Fruit fly (Drosophila melanogaster): ENCODE data around the gene CG42680.

The CG42680 gene

DNA sequence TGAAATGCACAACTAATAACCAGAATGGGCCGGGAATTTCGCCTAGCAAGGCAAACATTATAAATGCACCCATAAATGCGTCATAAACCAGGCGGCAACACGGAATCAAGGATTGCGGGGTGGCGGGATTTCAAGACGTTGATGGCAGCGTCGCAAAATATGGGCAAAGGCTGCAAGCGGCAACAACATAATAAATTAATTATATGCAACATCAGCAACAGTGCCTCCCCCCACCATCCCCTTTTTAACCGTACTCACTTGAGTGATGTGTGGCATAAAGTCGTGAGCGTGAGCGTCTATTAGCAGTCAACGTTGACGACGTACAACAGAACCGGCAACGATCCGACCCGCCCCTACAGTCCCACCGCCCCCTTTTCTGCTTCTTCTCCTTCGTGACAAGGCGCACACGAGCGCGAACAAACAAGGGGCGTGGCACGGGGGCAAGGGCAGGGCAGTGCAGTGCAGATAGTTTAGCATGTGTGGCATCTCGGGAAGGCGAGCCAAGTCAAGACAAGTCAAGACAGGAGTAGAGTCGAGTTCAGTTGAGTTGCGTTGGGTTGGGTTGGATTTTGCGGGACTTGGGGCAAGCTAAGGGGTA lies 19.4 kb downstream of the CG42680 start:
- TF ChIP-seq noc (tag; optimal IDR thresholded peaks at IDR 0.05), result no peak

DNA sequence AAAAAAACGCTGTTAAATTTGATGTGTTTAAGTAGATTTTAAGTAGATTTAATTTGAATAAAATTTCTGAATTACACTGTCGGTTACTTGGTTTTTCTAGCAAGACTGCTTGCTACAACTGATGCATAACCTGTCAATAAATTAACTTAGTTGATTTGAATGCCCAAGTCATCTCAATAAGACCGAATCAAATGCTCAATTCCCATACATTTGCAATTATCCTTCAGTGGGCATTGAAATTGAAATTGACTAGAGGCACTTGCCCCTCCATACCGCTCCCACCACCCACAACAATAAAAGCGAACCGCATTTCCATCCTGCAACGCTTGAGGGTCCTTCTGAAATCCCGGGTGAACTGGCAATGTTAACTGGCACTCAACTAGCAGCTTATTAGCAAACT lies 24.4 kb downstream of the CG42680 start, which contains the start of gene CG3473:
Gene CG3473 (minus strand): TSS at position 101 of the 400 bp plus-strand sequence.
- no peak for TF ChIP-seq noc (tag; optimal IDR thresholded peaks at IDR 0.05)

DNA sequence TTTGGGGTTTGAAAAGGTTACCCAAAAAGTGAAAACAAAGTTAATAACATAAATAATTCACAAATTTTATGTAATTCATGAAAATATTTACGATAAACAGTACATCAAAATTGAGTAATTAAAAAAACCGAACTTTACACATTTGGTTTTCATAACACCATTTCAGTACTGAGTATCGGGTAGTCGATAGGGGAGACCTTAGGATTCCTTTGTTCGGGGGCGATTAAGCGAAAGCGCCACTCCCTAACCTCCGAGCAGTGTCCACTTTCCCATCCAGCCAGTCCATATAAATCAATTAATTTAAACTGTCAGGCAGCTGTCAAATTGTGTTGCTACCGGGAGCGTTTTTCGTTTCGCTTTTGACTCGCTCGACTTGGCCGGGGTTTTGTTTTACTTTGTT lies 25.7 kb downstream of the CG42680 start:
- TF ChIP-seq noc (tag; optimal IDR thresholded peaks at IDR 0.05), result peak; percentile 42

DNA sequence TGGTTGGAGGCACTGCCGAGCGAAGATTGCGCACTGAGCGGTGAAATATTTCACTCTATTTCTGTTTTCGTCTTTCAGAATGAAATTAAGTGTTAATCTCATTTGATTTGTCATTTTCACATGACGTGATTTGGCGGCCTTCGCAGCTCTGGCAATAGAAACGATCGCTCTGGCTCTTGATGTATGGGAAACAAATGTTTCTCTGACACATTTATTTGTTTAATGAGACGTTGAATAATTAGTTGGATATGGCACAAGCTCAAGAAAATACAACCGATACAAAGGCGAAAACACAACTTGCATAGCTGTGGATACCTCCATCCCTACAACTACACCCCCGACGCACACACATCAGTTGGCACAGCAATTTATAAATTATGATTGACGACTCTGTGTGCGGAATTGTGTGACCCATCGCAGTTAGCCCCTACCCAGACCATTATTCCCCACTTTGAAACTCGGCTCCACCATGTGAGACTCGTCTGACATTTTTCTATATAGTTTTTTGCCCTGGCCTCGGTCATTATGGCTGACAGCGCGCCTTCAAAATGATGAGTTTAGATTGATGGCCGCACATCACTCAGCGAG lies 29.1 kb downstream of the CG42680 start:
- TF ChIP-seq noc (tag; optimal IDR thresholded peaks at IDR 0.05), result peak; percentile 58

DNA sequence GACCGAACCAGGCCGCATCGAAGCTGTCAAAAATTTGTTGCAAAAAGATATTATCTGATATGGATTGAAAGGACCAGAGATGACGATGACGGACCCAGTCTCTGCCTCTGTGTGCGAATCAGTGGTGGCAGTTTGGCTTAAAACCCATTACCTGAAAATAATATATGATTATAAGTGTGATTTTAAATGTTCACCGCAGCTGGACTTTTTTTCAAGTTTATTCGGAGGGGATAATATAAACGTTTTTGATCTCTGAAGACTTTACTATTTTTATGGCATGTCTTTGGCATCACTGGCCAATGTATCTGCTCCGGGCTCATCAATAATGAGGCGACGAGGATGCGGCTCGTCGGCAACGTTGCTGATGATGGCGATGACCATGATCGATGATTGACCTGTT lies 30.3 kb downstream of the CG42680 start:
- TF ChIP-seq noc (tag; optimal IDR thresholded peaks at IDR 0.05), result no peak

DNA sequence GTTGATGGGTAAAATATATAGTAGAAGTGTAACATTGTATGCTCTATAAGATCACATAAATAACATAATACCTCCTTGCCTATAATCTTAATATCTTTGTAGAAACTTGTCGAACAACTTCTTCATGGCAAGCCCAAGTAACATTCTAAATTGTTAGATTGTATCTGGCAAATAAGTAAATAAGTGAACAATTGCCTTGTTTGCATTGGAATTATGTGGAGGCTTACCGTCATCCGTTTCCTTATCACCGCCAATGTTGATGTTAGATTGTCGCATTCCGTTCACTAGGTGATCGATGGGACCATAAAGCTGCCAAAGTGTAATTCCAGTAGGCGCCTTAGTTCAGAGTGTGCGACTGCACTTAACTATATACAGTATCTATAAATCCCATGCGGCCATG lies 31.2 kb downstream of the CG42680 start:
- no peak for TF ChIP-seq noc (tag; optimal IDR thresholded peaks at IDR 0.05)

DNA sequence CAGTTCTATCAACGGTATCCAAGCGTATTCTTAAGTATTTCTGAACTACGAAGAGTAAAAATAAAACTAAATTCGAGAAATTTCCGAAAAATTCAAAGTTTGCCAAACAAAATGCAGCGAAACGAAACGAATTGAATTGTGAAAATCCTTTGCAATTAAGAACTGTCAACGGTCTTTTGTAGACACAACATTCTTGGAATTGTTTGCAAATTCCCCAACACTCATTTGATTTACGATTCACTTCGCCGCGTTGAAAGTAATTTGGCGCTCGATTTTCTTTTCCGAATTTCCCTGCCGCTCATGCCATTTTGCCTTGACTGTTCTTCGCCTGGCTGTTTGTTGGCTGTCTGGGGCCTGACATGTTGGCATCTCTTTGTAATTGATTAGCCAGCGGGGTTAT lies 31.8 kb downstream of the CG42680 start:
- no peak for TF ChIP-seq noc (tag; optimal IDR thresholded peaks at IDR 0.05)

DNA sequence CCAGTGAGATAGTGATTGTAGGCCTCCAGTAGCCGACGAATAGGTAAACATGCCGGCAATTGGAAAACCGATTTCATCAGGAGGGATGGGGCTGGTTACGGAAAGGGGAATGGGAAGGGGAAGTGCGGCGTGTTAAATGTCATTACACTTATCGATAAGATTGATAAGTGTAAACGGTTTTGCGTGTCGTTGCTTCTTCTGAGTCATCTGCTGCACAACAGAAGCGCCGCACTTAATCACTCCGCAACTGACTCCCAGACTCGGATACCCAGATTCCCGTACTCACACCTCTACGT lies 33.5 kb downstream of the CG42680 start:
- TF ChIP-seq noc (tag; optimal IDR thresholded peaks at IDR 0.05), result no peak

DNA sequence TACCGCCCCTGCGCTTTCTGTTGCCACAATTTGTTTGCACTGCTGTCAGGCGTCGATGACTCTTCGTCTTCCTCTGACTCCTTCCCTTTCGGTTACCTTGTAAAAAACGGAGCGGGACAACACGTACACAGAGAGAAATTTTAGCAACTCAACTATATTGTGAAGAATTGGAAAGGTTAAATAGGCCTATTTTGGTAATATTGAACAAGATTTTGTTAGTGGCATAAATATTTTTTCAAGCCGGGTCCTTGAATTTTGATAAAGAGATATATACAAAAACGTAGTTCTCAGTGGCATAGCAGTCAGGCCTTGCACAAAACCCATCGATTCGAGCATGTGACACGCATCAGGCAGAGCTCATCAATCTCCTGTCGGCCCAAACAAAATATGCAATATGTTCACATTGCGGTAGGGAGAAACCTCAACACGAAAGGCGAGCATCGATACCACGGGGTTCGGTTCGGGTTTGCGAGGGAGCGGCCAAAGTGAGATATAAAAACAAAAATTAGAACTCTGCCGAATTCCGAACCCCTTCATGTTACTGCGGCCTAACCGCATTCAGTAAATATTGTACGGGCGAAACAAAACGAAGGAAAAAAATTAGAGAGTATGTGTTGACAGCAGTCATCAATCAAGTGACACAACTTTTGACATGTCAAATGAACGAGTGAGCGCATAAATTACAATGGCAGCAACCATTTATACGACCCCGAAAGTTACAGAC lies 34.0 kb downstream of the CG42680 start:
- no peak for TF ChIP-seq noc (tag; optimal IDR thresholded peaks at IDR 0.05)

DNA sequence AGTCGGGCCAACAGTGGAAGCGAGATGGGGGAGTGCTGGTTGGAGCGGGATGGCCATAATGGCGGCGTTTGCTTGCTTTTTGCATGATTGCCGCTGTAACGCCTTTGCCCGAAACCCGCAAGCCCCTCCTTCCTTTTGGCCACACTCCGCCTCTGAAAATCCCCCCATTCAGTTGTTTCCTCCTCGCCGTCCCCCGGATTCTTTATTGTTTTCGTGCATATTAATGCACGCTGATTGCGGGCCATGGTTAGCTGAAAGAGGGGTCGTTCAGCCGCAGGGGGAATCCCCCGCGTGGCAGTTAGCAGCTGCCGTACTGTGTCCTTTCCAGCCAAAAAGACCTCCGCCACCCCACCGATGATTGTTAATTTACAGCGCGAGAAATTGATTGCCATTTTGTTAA lies 35.2 kb downstream of the CG42680 start:
- no peak for TF ChIP-seq noc (tag; optimal IDR thresholded peaks at IDR 0.05)

DNA sequence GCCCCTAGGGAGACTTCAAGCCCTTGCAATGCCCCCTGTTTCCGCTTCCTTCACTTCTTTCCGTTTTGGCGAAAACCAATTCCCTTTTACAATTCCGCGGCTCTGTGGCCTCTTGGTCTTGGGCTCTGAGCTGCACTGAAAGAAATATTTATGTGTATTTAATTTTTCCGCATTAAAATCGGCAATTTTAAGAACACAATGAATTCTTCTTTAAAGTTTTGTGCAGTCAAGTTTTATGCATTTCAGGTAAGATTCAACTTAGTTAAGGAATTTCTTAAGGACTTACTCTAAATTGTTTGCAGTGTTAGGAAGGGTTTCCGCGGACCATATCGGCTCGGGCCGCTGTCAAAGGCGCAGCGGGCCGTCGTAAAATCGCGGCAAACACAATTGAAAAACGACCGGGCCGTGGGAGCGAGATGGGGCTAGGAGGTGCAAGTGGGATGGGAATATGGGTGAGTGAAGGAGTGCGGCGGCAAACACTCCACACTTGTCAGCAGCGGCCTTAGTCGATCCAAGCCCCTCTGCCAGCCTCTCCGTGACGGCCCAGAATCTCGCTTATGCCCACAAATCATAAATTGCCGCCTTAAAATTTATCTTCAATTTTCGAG lies 35.8 kb downstream of the CG42680 start:
- TF ChIP-seq noc (tag; optimal IDR thresholded peaks at IDR 0.05), result no peak

DNA sequence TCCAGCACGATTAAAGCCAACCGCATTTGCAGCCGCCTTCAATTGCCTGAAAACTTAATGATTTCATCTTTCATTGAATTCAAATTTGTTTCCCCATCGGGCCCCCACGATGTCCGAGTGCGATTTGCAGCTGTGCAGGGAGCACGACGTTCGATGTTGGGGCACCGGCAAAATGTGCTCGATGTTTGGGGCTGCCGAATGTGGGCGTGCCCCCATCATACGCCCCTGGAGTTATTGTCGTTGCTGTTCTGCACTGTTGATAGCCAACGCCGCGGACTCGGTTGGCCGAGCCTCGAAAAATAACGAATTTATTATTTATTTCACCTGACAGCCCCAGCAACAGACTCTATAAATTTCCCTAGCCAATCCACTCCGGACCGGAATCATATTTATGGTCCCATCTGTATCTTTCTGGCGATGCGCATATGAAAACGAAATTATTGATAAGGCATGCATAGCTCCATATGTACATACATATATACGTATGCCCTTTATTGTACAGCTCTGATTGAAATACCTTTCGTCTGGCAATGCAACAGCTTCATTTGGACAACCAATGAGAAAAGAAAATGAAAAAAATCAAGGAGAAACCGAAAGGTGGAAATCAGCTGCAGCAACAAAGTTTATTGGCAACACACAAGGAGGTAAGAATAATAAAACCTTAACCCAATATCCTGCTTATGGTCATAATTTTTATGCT lies 37.2 kb downstream of the CG42680 start:
- TF ChIP-seq noc (tag; optimal IDR thresholded peaks at IDR 0.05), result no peak

DNA sequence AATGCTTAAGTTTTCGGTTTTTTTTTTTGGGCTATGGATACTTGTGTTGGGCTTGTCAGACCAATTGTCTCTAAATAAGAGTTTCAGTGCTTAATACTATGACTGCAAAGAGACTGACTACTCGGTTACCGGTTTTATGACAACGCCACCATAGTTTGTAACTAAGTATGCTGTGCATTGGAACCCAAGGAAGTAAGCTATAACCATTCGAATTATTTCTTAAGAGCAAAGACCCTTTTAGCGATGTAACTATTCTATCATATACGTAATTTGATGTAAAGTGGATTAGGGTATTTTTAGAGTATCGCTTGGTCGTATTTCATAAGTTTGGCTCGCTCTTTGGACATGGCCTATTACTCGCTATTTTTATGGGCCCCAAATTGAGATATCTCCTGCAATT lies 39.0 kb downstream of the CG42680 start, which contains the start of gene CG4218:
Gene CG4218 (minus strand): TSS at position 101 of the 400 bp plus-strand sequence.
- no peak for TF ChIP-seq noc (tag; optimal IDR thresholded peaks at IDR 0.05)

DNA sequence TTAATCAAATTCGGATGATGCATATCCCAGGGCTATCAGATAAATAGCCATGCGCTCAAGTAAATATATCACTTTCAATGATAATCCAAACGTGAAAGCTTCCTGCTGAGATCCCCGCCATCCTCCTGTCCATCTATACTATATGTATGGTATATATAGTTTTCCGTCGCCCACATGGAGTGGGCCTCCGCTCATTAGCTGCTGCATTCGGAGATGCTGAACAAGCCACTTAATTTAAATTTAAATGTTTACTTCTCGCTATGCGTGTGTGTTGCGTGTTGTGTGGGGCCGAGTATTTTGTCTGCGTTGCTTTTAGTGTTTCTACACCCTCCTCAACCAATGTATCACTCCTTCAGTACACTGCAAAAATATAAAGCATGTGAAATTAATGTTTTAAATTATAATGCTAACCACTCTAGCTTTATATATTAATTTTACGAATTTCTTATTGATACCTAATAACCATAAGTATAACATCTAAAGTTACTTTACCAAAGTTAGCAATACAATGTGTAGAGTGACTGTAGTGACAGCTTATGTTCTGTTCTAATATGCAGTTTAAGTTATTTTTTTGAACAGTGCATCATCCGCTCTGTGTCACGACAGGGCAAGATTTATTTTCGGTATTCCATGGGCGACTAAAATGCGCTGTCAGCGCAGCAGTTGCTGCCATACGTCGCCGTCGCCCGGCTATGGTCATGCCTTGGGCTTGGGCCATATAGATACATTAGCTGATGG lies 41.2 kb downstream of the CG42680 start:
- no peak for TF ChIP-seq noc (tag; optimal IDR thresholded peaks at IDR 0.05)

DNA sequence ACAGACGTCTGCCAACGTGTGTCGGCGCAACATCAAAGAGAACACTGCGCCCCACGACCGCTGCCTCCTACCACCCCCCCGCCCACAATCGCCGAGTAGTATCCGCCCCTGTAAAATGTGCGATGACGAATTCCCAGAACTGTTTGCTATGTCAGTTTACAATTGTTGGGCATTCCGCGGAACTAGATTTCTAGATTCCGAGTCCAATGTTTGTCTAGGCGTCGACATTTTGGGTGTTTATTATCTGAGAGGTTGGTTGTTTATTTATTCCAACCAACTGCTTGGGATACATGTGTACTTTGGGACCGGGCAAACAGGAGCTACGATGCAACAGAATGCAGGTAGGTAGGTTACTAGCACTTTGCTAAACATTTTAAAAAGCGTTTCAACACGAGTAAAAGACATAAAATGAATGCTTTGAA lies 42.7 kb downstream of the CG42680 start:
- TF ChIP-seq noc (tag; optimal IDR thresholded peaks at IDR 0.05), result no peak

Data from whole organism, larva.